Worm (Caenorhabditis elegans) whole organism, young adult: ENCODE data around the gene gldi-2.
"Not testable (repeated sequence)": the region's sequence is repeated elsewhere in the genome, so short reads cannot be mapped to it uniquely, and the experiment has no call there.

ENCODE experiments used
- B0261.1 ChIP-seq: sonication (generic microtip); optimal IDR thresholded peaks from 2 replicates; lab custom pipeline; 2016; ENCODE audit warnings: mild to moderate bottlenecking, missing genetic modification characterization, moderate library complexity, missing compliant biosample characterization
- F22D6.2 ChIP-seq: sonication (generic microtip); optimal IDR thresholded peaks from 2 replicates; lab custom pipeline; 2016; ENCODE audit warnings: mild to moderate bottlenecking, missing genetic modification characterization, missing compliant biosample characterization
- F39B2.1 ChIP-seq: fragments of 200-800 bp; sonication (Bioruptor generic); IDR thresholded peaks from 2 replicates; pipeline ENCODE4 v1.3.6; 2022; ENCODE audit warnings: missing genetic modification reagents, missing genetic modification characterization, missing compliant biosample characterization
- F55B11.4 ChIP-seq: sonication (generic microtip); optimal IDR thresholded peaks from 2 replicates; lab custom pipeline; 2016; ENCODE audit warnings: missing compliant biosample characterization, missing genetic modification characterization, borderline replicate concordance; ENCODE audit not compliant: insufficient read depth
- F57C9.4 ChIP-seq: sonication (generic microtip); optimal IDR thresholded peaks from 2 replicates; lab custom pipeline; 2017; ENCODE audit warnings: mild to moderate bottlenecking, missing genetic modification characterization, missing compliant biosample characterization
- ama-1 ChIP-seq, 3 experiments: fragments of 150-350 bp in 1 of 3; sonication (generic microtip) in 2 of 3; optimal IDR thresholded peaks; 2 replicates each; lab custom pipeline; 2014 to 2018; ENCODE audit warnings: missing biosample characterization in 2 of 3, missing genetic modification characterization in 2 of 3, missing genetic modification reagents in 2 of 3
- aptf-3 ChIP-seq: fragments of 200-800 bp; sonication (Bioruptor generic); IDR thresholded peaks from 2 replicates; pipeline ENCODE4 v1.3.6; 2022; ENCODE audit warnings: missing genetic modification characterization, missing compliant biosample characterization
- bed-2 ChIP-seq: fragments of 200-800 bp; sonication (Bioruptor generic); IDR thresholded peaks from 2 replicates; pipeline ENCODE4 v1.3.6; 2022; ENCODE audit warnings: missing genetic modification reagents, missing genetic modification characterization, missing compliant biosample characterization
- cebp-1 ChIP-seq, 2 experiments: fragments of 200-800 bp in 1 of 2; sonication (Bioruptor generic) in 1 of 2; sonication (generic microtip) in 1 of 2; IDR thresholded peaks in 1 of 2; optimal IDR thresholded peaks in 1 of 2; 2 replicates each; pipeline versions ENCODE4 v1.3.6 to Lab custom; 2017 to 2022; ENCODE audit warnings: missing compliant biosample characterization in 2 of 2, missing genetic modification characterization in 2 of 2, mild to moderate bottlenecking in 1 of 2, missing genetic modification reagents in 1 of 2, moderate library complexity in 1 of 2
- ceh-27 ChIP-seq: fragments of 200-800 bp; sonication (Bioruptor generic); optimal IDR thresholded peaks from 2 replicates; lab custom pipeline; 2018; ENCODE audit warnings: mild to moderate bottlenecking, missing genetic modification characterization, moderate library complexity, missing compliant biosample characterization
- ceh-40 ChIP-seq: fragments of 200-800 bp; sonication (Bioruptor generic); IDR thresholded peaks from 2 replicates; pipeline ENCODE4 v1.3.6; 2022; ENCODE audit warnings: missing genetic modification characterization, missing compliant biosample characterization
- chd-7 ChIP-seq: sonication (generic microtip); optimal IDR thresholded peaks from 2 replicates; lab custom pipeline; 2016; ENCODE audit warnings: mild to moderate bottlenecking, missing genetic modification characterization, moderate library complexity, missing compliant biosample characterization
- dpff-1 ChIP-seq: sonication (generic microtip); optimal IDR thresholded peaks from 2 replicates; lab custom pipeline; 2017; ENCODE audit warnings: mild to moderate bottlenecking, missing genetic modification characterization, missing compliant biosample characterization
- dpl-1 ChIP-seq: fragments of 150-350 bp; optimal IDR thresholded peaks from 2 replicates; lab custom pipeline; 2014; ENCODE audit warnings: missing biosample characterization, missing genetic modification reagents, missing genetic modification characterization
- egl-44 ChIP-seq: fragments of 200-800 bp; sonication (Bioruptor generic); IDR thresholded peaks from 2 replicates; pipeline ENCODE4 v1.3.6; 2022; ENCODE audit warnings: missing genetic modification reagents, missing genetic modification characterization, missing compliant biosample characterization
- ets-4 ChIP-seq: fragments of 200-800 bp; sonication (Bioruptor generic); optimal IDR thresholded peaks from 2 replicates; lab custom pipeline; 2018; ENCODE audit warnings: mild to moderate bottlenecking, missing genetic modification characterization, missing compliant biosample characterization
- fkh-3 ChIP-seq: sonication (generic microtip); optimal IDR thresholded peaks from 2 replicates; lab custom pipeline; 2016; ENCODE audit warnings: mild to moderate bottlenecking, missing genetic modification characterization, missing compliant biosample characterization
- him-1 ChIP-seq: sonication (generic microtip); optimal IDR thresholded peaks from 2 replicates; lab custom pipeline; 2016; ENCODE audit warnings: missing genotype, missing genetic modification reagents, missing genetic modification characterization, missing compliant biosample characterization
- hlh-26 ChIP-seq: fragments of 200-800 bp; sonication (Bioruptor generic); conservative IDR thresholded peaks from 2 replicates; pipeline ENCODE4 v1.3.6; 2022; ENCODE audit warnings: missing genetic modification reagents, missing genetic modification characterization, missing compliant biosample characterization
- lag-1 ChIP-seq: fragments of 200-800 bp; sonication (Bioruptor generic); IDR thresholded peaks from 2 replicates; pipeline ENCODE4 v1.3.6; 2022; ENCODE audit warnings: missing genetic modification reagents, missing genetic modification characterization, missing compliant biosample characterization
- lin-26 ChIP-seq: fragments of 200-800 bp; sonication (Bioruptor generic); IDR thresholded peaks from 2 replicates; pipeline ENCODE4 v1.3.6; 2022; ENCODE audit warnings: missing genetic modification reagents, missing genetic modification characterization, missing compliant biosample characterization
- madf-8 ChIP-seq: fragments of 200-800 bp; sonication (Bioruptor generic); conservative IDR thresholded peaks from 2 replicates; pipeline ENCODE4 v1.3.6; 2022; ENCODE audit warnings: missing genetic modification reagents, missing genetic modification characterization, missing compliant biosample characterization
- mcd-1 ChIP-seq: fragments of 200-800 bp; sonication (Bioruptor generic); IDR thresholded peaks from 2 replicates; pipeline ENCODE4 v1.3.6; 2022; ENCODE audit warnings: missing genetic modification reagents, missing genetic modification characterization, missing compliant biosample characterization
- mes-4 ChIP-seq: sonication (generic microtip); optimal IDR thresholded peaks from 2 replicates; lab custom pipeline; 2016; ENCODE audit warnings: missing genotype, missing genetic modification characterization, missing compliant biosample characterization
- nfya-2 ChIP-seq: fragments of 200-800 bp; sonication (Bioruptor generic); IDR thresholded peaks from 2 replicates; pipeline ENCODE4 v1.3.6; 2022; ENCODE audit warnings: missing genetic modification reagents, missing genetic modification characterization, missing compliant biosample characterization
- nfyb-1 ChIP-seq: fragments of 200-800 bp; sonication (Bioruptor generic); IDR thresholded peaks from 2 replicates; pipeline ENCODE4 v1.3.6; 2022; ENCODE audit warnings: missing genetic modification reagents, missing genetic modification characterization, missing compliant biosample characterization
- nhr-80 ChIP-seq: sonication (generic microtip); optimal IDR thresholded peaks from 2 replicates; lab custom pipeline; 2016; ENCODE audit warnings: missing genetic modification characterization, missing compliant biosample characterization
- nhr-90 ChIP-seq: sonication (generic microtip); optimal IDR thresholded peaks from 2 replicates; lab custom pipeline; 2016; ENCODE audit warnings: missing genotype, mild to moderate bottlenecking, missing genetic modification characterization, missing compliant biosample characterization
- rec-8 ChIP-seq, 2 experiments: sonication (generic microtip); optimal IDR thresholded peaks; 2 replicates each; lab custom pipeline; 2016; ENCODE audit warnings: mild to moderate bottlenecking in 2 of 2, missing genetic modification characterization in 2 of 2, missing genetic modification reagents in 2 of 2, missing genotype in 2 of 2, missing biosample characterization in 1 of 2, missing compliant biosample characterization in 1 of 2, moderate library complexity in 1 of 2
- ztf-26 ChIP-seq: sonication (generic microtip); optimal IDR thresholded peaks from 2 replicates; lab custom pipeline; 2017; ENCODE audit warnings: missing genetic modification characterization, missing compliant biosample characterization
- ztf-3 ChIP-seq: fragments of 200-800 bp; sonication (Bioruptor generic); optimal IDR thresholded peaks from 2 replicates; lab custom pipeline; 2018; ENCODE audit warnings: mild to moderate bottlenecking, missing genetic modification characterization, missing compliant biosample characterization
- ztf-6 ChIP-seq: fragments of 200-800 bp; sonication (Bioruptor generic); IDR thresholded peaks from 2 replicates; pipeline ENCODE4 v1.3.6; 2022; ENCODE audit warnings: missing genetic modification reagents, missing genetic modification characterization, missing compliant biosample characterization

The gldi-2 gene

ce11 chrII:6764734-6765133 is 18.5 kb upstream of the gldi-2 start, which contains the start of gene nlp-50:
Gene nlp-50 (plus strand): TSS chrII:6765034.
- no peak for TF ChIP-seq ama-1 (optimal IDR thresholded peaks at IDR 0.05; lab: Kevin White, UChicago)
- no peak for TF ChIP-seq ama-1 (GFP tag; optimal IDR thresholded peaks at IDR 0.05; lab: Kevin White, UChicago)
- no peak for TF ChIP-seq F39B2.1 (GFP tag; lab: Robert Waterston, UW)
- TF ChIP-seq dpff-1: no peak
- no peak for TF ChIP-seq ceh-27 (GFP tag; lab: Kevin White, UChicago)
- TF ChIP-seq dpl-1: no peak
- no peak for TF ChIP-seq him-1
- no peak for TF ChIP-seq F55B11.4 (tag; lab: Kevin White, UChicago)
- TF ChIP-seq B0261.1 (tag; lab: Kevin White, UChicago): no peak
- TF ChIP-seq rec-8 (tag; optimal IDR thresholded peaks at IDR 0.05; lab: Kevin White, UChicago): no peak
- no peak for TF ChIP-seq egl-44 (GFP tag; lab: Robert Waterston, UW)
- TF ChIP-seq nfyb-1 (GFP tag; lab: Robert Waterston, UW): no peak
- TF ChIP-seq ztf-6 (GFP tag; lab: Robert Waterston, UW): no peak

ce11 chrII:6768014-6768413 is 15.2 kb upstream of the gldi-2 start, which contains the start of gene F41G3.18:
Gene F41G3.18 (plus strand): TSS chrII:6768314.
- TF ChIP-seq nhr-80 (tag; lab: Kevin White, UChicago): peak; percentile 51
- no peak for TF ChIP-seq cebp-1 (GFP tag; IDR thresholded peaks at IDR 0.05; lab: Robert Waterston, UW)
- no peak for TF ChIP-seq cebp-1 (tag; optimal IDR thresholded peaks at IDR 0.05; lab: Kevin White, UChicago)
- no peak for TF ChIP-seq nhr-90 (tag; lab: Kevin White, UChicago)
- TF ChIP-seq F22D6.2 (tag; lab: Kevin White, UChicago): no peak

- TF ChIP-seq ets-4 (GFP tag; lab: Kevin White, UChicago) (no peak), fkh-3 (tag; lab: Kevin White, UChicago) (no peak), F39B2.1 (GFP tag; lab: Robert Waterston, UW) (no peak), F55B11.4 (tag; lab: Kevin White, UChicago) (no peak), nhr-90 (tag; lab: Kevin White, UChicago) (no peak), F57C9.4 (tag; lab: Kevin White, UChicago) (no peak), ztf-3 (no peak), chd-7 (no peak), nhr-80 (tag; lab: Kevin White, UChicago) (no peak), madf-8 (GFP tag; lab: Robert Waterston, UW) (no peak), hlh-26 (GFP tag; lab: Robert Waterston, UW) (no peak), dpl-1 (no peak), ztf-26 (tag; lab: Kevin White, UChicago) (no peak), bed-2 (GFP tag; lab: Robert Waterston, UW) (no peak), nfyb-1 (GFP tag; lab: Robert Waterston, UW) (no peak), ceh-40 (GFP tag; lab: Robert Waterston, UW) (no peak), mcd-1 (GFP tag; lab: Robert Waterston, UW) (no peak), aptf-3 (GFP tag; lab: Robert Waterston, UW) (no peak), nfya-2 (GFP tag; lab: Robert Waterston, UW) (no peak), lag-1 (GFP tag; lab: Robert Waterston, UW) (no peak)
These were observed 13.2 kb upstream of the gldi-2 start for ce11 chrII:6770030-6770429.

- TF ChIP-seq ceh-27 (GFP tag; lab: Kevin White, UChicago) (peak; percentile 50), aptf-3 (GFP tag; lab: Robert Waterston, UW) (no peak)
These were observed 10.7 kb upstream of the gldi-2 start for ce11 chrII:6772482-6772881.

ce11 chrII:6775076-6775475 is 8.2 kb upstream of the gldi-2 start, which contains the start of gene agr-1:
Gene agr-1 (minus strand): TSS chrII:6775176.
- TF ChIP-seq lin-26 (GFP tag; lab: Robert Waterston, UW); mes-4 (tag; lab: Kevin White, UChicago); egl-44 (GFP tag; lab: Robert Waterston, UW): not testable (repeated sequence)
